Worm (Caenorhabditis elegans) whole organism, L4 larva: ENCODE results near the gene Y53G8AM.7.
A peak's percentile ranks its signal among the peaks of the same experiment; 100 is the strongest.

ENCODE experiments used
- D1046.2 ChIP-seq: fragments of 200-800 bp; sonication (Bioruptor generic); IDR thresholded peaks from 2 replicates; pipeline ENCODE4 v1.3.6; 2022; ENCODE audit warnings: missing genetic modification characterization, missing compliant biosample characterization
- F10B5.3 ChIP-seq: sonication (generic microtip); optimal IDR thresholded peaks from 2 replicates; lab custom pipeline; 2016; ENCODE audit warnings: mild to moderate bottlenecking, missing genetic modification characterization, missing compliant biosample characterization
- F26F4.8 ChIP-seq: fragments of 200-800 bp; sonication (Bioruptor generic); conservative IDR thresholded peaks from 2 replicates; pipeline ENCODE4 v1.3.6; 2022; ENCODE audit warnings: missing genetic modification characterization, missing compliant biosample characterization
- F37D6.2 ChIP-seq: sonication (generic microtip); optimal IDR thresholded peaks from 2 replicates; lab custom pipeline; 2016; ENCODE audit warnings: mild to moderate bottlenecking, missing genetic modification characterization, missing compliant biosample characterization
- F44E2.7 ChIP-seq: fragments of 200-800 bp; sonication (Bioruptor generic); IDR thresholded peaks from 2 replicates; pipeline ENCODE4 v2.1.2; 2022; ENCODE audit warnings: missing genetic modification characterization, missing compliant biosample characterization
- R02D3.7 ChIP-seq: fragments of 150-350 bp; sonication (generic microtip); optimal IDR thresholded peaks from 3 replicates; lab custom pipeline; 2014; ENCODE audit warnings: missing biosample characterization, missing genetic modification characterization
- T20F7.1 ChIP-seq: fragments of 200-800 bp; sonication (Bioruptor generic); optimal IDR thresholded peaks from 2 replicates; lab custom pipeline; 2018; ENCODE audit warnings: mild to moderate bottlenecking, missing genetic modification characterization, missing compliant biosample characterization
- T26A8.4 ChIP-seq: fragments of 200-800 bp; sonication (Bioruptor generic); IDR thresholded peaks from 2 replicates; pipeline ENCODE4 v1.3.6; 2022; ENCODE audit warnings: missing genetic modification characterization, missing compliant biosample characterization
- Y5F2A.4 ChIP-seq: fragments of 200-800 bp; sonication (Bioruptor generic); optimal IDR thresholded peaks from 2 replicates; lab custom pipeline; 2018; ENCODE audit warnings: mild to moderate bottlenecking, missing genetic modification characterization, missing compliant biosample characterization
- ama-1 ChIP-seq: fragments of 150-350 bp; optimal IDR thresholded peaks from 2 replicates; lab custom pipeline; 2014; ENCODE audit warnings: inconsistent platforms, mixed read lengths
- attf-4 ChIP-seq: sonication (generic microtip); optimal IDR thresholded peaks from 3 replicates; lab custom pipeline; 2017; ENCODE audit warnings: missing biosample characterization, missing genetic modification characterization
- ceh-20 ChIP-seq: fragments of 200-800 bp; sonication (Bioruptor generic); IDR thresholded peaks from 2 replicates; pipeline ENCODE4 v1.3.6; 2022; ENCODE audit warnings: missing genetic modification reagents, missing genetic modification characterization, missing compliant biosample characterization
- daf-16 ChIP-seq, 3 experiments: sonication (generic microtip); optimal IDR thresholded peaks; 2 replicates each; lab custom pipeline; 2016 to 2017; ENCODE audit warnings: missing genetic modification characterization in 3 of 3, missing genetic modification reagents in 3 of 3, mild to moderate bottlenecking in 2 of 3, missing compliant biosample characterization in 2 of 3, missing biosample characterization in 1 of 3, moderate library complexity in 1 of 3
- daf-8 ChIP-seq: fragments of 200-800 bp; sonication (Bioruptor generic); IDR thresholded peaks from 2 replicates; pipeline ENCODE4 v1.3.6; 2022; ENCODE audit warnings: missing genetic modification characterization, missing compliant biosample characterization
- dmd-6 ChIP-seq: fragments of 200-800 bp; sonication (Bioruptor generic); IDR thresholded peaks from 2 replicates; pipeline ENCODE4 v1.3.6; 2022; ENCODE audit warnings: missing genetic modification reagents, missing genetic modification characterization, missing compliant biosample characterization
- dmd-8 ChIP-seq: fragments of 200-800 bp; sonication (Bioruptor generic); IDR thresholded peaks from 2 replicates; pipeline ENCODE4 v1.3.6; 2022; ENCODE audit warnings: missing genetic modification characterization, missing compliant biosample characterization
- dmd-9 ChIP-seq: fragments of 200-800 bp; sonication (Bioruptor generic); IDR thresholded peaks from 2 replicates; pipeline ENCODE4 v1.3.6; 2022; ENCODE audit warnings: missing genetic modification reagents, missing genetic modification characterization, missing compliant biosample characterization
- dpl-1 ChIP-seq: fragments of 150-350 bp; optimal IDR thresholded peaks from 2 replicates; lab custom pipeline; 2014; ENCODE audit warnings: missing biosample characterization, missing genetic modification reagents, missing genetic modification characterization
- fkh-10 ChIP-seq: fragments of 150-350 bp; optimal IDR thresholded peaks from 2 replicates; lab custom pipeline; 2014; ENCODE audit warnings: missing biosample characterization, missing genetic modification reagents, missing genetic modification characterization
- fos-1 ChIP-seq: fragments of 150-350 bp; optimal IDR thresholded peaks from 2 replicates; lab custom pipeline; 2014; ENCODE audit warnings: missing biosample characterization, missing genetic modification characterization
- hlh-11 ChIP-seq: fragments of 200-800 bp; sonication (Bioruptor generic); optimal IDR thresholded peaks from 2 replicates; lab custom pipeline; 2018; ENCODE audit warnings: mild to moderate bottlenecking, missing genetic modification characterization, missing compliant biosample characterization
- hlh-30 ChIP-seq: sonication (generic microtip); optimal IDR thresholded peaks from 2 replicates; lab custom pipeline; 2017; ENCODE audit warnings: antibody characterized with exemption, mild to moderate bottlenecking, missing genetic modification characterization, missing compliant biosample characterization; ENCODE audit not compliant: insufficient read depth
- hmg-1.1 ChIP-seq: fragments of 200-800 bp; sonication (Bioruptor generic); IDR thresholded peaks from 2 replicates; pipeline ENCODE4 v1.3.6; 2022; ENCODE audit warnings: missing genetic modification reagents, missing genetic modification characterization, missing compliant biosample characterization
- jun-1 ChIP-seq: fragments of 150-350 bp; optimal IDR thresholded peaks from 2 replicates; lab custom pipeline; 2014; ENCODE audit warnings: missing biosample characterization, missing genetic modification reagents, missing genetic modification characterization
- lim-7 ChIP-seq: fragments of 200-800 bp; sonication (Bioruptor generic); IDR thresholded peaks from 2 replicates; pipeline ENCODE4 v1.3.6; 2022; ENCODE audit warnings: missing genetic modification characterization, missing compliant biosample characterization
- lin-1 ChIP-seq: fragments of 200-800 bp; sonication (Bioruptor generic); IDR thresholded peaks from 2 replicates; pipeline ENCODE4 v1.3.6; 2022; ENCODE audit warnings: missing genetic modification reagents, missing genetic modification characterization, missing compliant biosample characterization
- lin-13 ChIP-seq: fragments of 150-350 bp; optimal IDR thresholded peaks from 2 replicates; lab custom pipeline; 2014; ENCODE audit warnings: missing biosample characterization, missing genetic modification reagents, missing genetic modification characterization
- lin-29 ChIP-seq: fragments of 200-800 bp; sonication (Bioruptor generic); IDR thresholded peaks from 2 replicates; pipeline ENCODE4 v1.3.6; 2022; ENCODE audit warnings: missing genetic modification reagents, missing genetic modification characterization, missing compliant biosample characterization
- madf-5 ChIP-seq, 2 experiments: fragments of 200-800 bp; sonication (Bioruptor generic); IDR thresholded peaks; 2 replicates each; pipeline ENCODE4 v1.3.6; 2022; ENCODE audit warnings: missing compliant biosample characterization in 2 of 2, missing genetic modification characterization in 2 of 2
- madf-9 ChIP-seq: fragments of 200-800 bp; sonication (Bioruptor generic); conservative IDR thresholded peaks from 2 replicates; pipeline ENCODE4 v1.3.6; 2022; ENCODE audit warnings: missing genetic modification reagents, missing genetic modification characterization, missing compliant biosample characterization
- mdl-1 ChIP-seq, 2 experiments: fragments of 150-350 bp in 1 of 2; sonication (generic microtip) in 1 of 2; optimal IDR thresholded peaks; 2 replicates each; lab custom pipeline; 2014 to 2017; ENCODE audit warnings: missing biosample characterization in 2 of 2, missing genetic modification characterization in 2 of 2
- mes-2 ChIP-seq: sonication (generic microtip); optimal IDR thresholded peaks from 2 replicates; lab custom pipeline; 2016; ENCODE audit warnings: missing genotype, mild to moderate bottlenecking, missing genetic modification characterization, missing compliant biosample characterization; ENCODE audit not compliant: poor library complexity, severe bottlenecking
- mxl-3 ChIP-seq: fragments of 200-800 bp; sonication (Bioruptor generic); optimal IDR thresholded peaks from 2 replicates; lab custom pipeline; 2018; ENCODE audit warnings: mild to moderate bottlenecking, missing genetic modification characterization, missing compliant biosample characterization
- nhr-10 ChIP-seq: fragments of 150-350 bp; optimal IDR thresholded peaks from 2 replicates; lab custom pipeline; 2014; ENCODE audit warnings: missing biosample characterization, missing genetic modification characterization
- nhr-111 ChIP-seq: fragments of 200-800 bp; sonication (Bioruptor generic); optimal IDR thresholded peaks from 2 replicates; lab custom pipeline; 2018; ENCODE audit warnings: mild to moderate bottlenecking, missing genetic modification characterization, missing compliant biosample characterization
- nhr-48 ChIP-seq: sonication (generic microtip); optimal IDR thresholded peaks from 2 replicates; lab custom pipeline; 2016; ENCODE audit warnings: mild to moderate bottlenecking, missing genetic modification characterization, missing compliant biosample characterization
- nhr-76 ChIP-seq: fragments of 150-350 bp; optimal IDR thresholded peaks from 2 replicates; lab custom pipeline; 2014; ENCODE audit warnings: missing biosample characterization, missing genetic modification characterization
- nhr-77 ChIP-seq: fragments of 150-350 bp; optimal IDR thresholded peaks from 2 replicates; lab custom pipeline; 2014; ENCODE audit warnings: missing biosample characterization, missing genetic modification characterization
- pqm-1 ChIP-seq: sonication (generic microtip); optimal IDR thresholded peaks from 2 replicates; lab custom pipeline; 2017; ENCODE audit warnings: missing biosample characterization, missing genetic modification characterization
- sdz-12 ChIP-seq: fragments of 200-800 bp; sonication (Bioruptor generic); optimal IDR thresholded peaks from 2 replicates; lab custom pipeline; 2018; ENCODE audit warnings: mild to moderate bottlenecking, missing genetic modification characterization, missing compliant biosample characterization
- skn-1 ChIP-seq: fragments of 150-350 bp; optimal IDR thresholded peaks from 2 replicates; lab custom pipeline; 2014; ENCODE audit warnings: missing biosample characterization, missing genetic modification characterization
- snpc-1.2 ChIP-seq: fragments of 200-800 bp; sonication (Bioruptor generic); IDR thresholded peaks from 2 replicates; pipeline ENCODE4 v1.3.6; 2022; ENCODE audit warnings: missing genetic modification reagents, missing genetic modification characterization, missing compliant biosample characterization
- snpc-4 ChIP-seq: fragments of 150-350 bp; optimal IDR thresholded peaks from 2 replicates; lab custom pipeline; 2014; ENCODE audit warnings: missing biosample characterization, missing genetic modification characterization
- tag-97 ChIP-seq: fragments of 200-800 bp; sonication (Bioruptor generic); IDR thresholded peaks from 2 replicates; pipeline ENCODE4 v1.3.6; 2022; ENCODE audit warnings: missing genetic modification characterization, missing compliant biosample characterization
- tra-1 ChIP-seq: fragments of 200-800 bp; sonication (Bioruptor generic); IDR thresholded peaks from 2 replicates; pipeline ENCODE4 v1.3.6; 2022; ENCODE audit warnings: missing genetic modification reagents, missing genetic modification characterization, missing compliant biosample characterization
- unc-130 ChIP-seq: sonication (generic microtip); optimal IDR thresholded peaks from 2 replicates; lab custom pipeline; 2016; ENCODE audit warnings: missing genetic modification reagents, missing genetic modification characterization, missing compliant biosample characterization
- unc-39 ChIP-seq: sonication (generic microtip); optimal IDR thresholded peaks from 2 replicates; lab custom pipeline; 2017; ENCODE audit warnings: missing biosample characterization, missing genetic modification characterization
- zfp-2 ChIP-seq: sonication (generic microtip); optimal IDR thresholded peaks from 2 replicates; lab custom pipeline; 2016; ENCODE audit warnings: mild to moderate bottlenecking, missing genetic modification characterization, missing compliant biosample characterization
- zfp-3 ChIP-seq: fragments of 200-800 bp; sonication (Bioruptor generic); conservative IDR thresholded peaks from 2 replicates; pipeline ENCODE4 v1.3.6; 2022; ENCODE audit warnings: missing genetic modification reagents, missing genetic modification characterization, missing compliant biosample characterization
- zip-11 ChIP-seq: fragments of 200-800 bp; sonication (Bioruptor generic); IDR thresholded peaks from 2 replicates; pipeline ENCODE4 v1.3.6; 2022; ENCODE audit warnings: missing genetic modification characterization, missing compliant biosample characterization
- zip-2 ChIP-seq: fragments of 150-350 bp; optimal IDR thresholded peaks from 2 replicates; lab custom pipeline; 2014; ENCODE audit warnings: missing biosample characterization, missing genetic modification characterization
- ztf-7 ChIP-seq: fragments of 150-350 bp; optimal IDR thresholded peaks from 2 replicates; lab custom pipeline; 2014; ENCODE audit warnings: missing biosample characterization, missing genetic modification characterization

The Y53G8AM.7 gene

DNA sequence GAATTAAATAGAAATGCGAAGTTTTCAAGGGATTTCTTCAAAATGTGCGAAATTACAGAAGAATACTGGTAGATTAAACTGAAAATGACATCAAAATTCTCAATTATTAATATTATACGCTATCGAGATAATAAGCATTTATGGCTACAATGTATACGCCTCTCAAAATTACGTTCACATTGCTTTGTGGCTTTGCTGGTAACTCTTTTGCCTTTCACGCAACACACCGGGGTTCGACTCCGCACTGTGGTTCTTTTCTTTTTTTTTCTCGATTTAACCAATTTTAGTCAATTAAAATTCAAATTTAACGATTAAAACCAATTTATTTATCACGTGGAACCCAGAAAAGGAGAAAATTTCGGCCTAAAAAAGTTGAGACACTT, 17.5 kb downstream of the Y53G8AM.7 start (continued):
- TF ChIP-seq snpc-4 (tag; lab: Kevin White, UChicago) (no peak), hlh-11 (tag; lab: Kevin White, UChicago) (no peak), dmd-8 (peak; percentile 85), sdz-12 (GFP tag; lab: Kevin White, UChicago) (peak; percentile 16), F10B5.3 (peak; percentile 59), nhr-111 (GFP tag; lab: Kevin White, UChicago) (no peak), ceh-20 (GFP tag; lab: Robert Waterston, UW) (no peak; the same call in 1 of the 2 replicates), madf-5 (GFP tag; IDR thresholded peaks at IDR 0.05; lab: Robert Waterston, UW) (peak; percentile 71 to 90; a peak in 3 of 4 replicates), mes-2 (peak; percentile 66), daf-8 (GFP tag; lab: Robert Waterston, UW) (no peak), tag-97 (GFP tag; lab: Robert Waterston, UW) (no peak), D1046.2 (peak; percentile 84), fkh-10 (GFP tag; lab: Kevin White, UChicago) (no peak), Y5F2A.4 (GFP tag; lab: Kevin White, UChicago) (no peak), T26A8.4 (peak; percentile 74), zip-2 (no peak), F37D6.2 (tag; lab: Kevin White, UChicago) (no peak), hlh-30 (no peak), daf-16 (GFP tag; optimal IDR thresholded peaks at IDR 0.05; lab: Kevin White, UChicago) (peak; percentile 25 to 74), daf-16 (tag; optimal IDR thresholded peaks at IDR 0.05; lab: Kevin White, UChicago) (peak; percentile 46), lim-7 (GFP tag; lab: Robert Waterston, UW) (peak; percentile 93), jun-1 (tag; lab: Kevin White, UChicago) (no peak), zfp-2 (peak; percentile 3), unc-39 (tag; lab: Kevin White, UChicago) (no peak), nhr-76 (tag; lab: Kevin White, UChicago) (no peak), F44E2.7 (GFP tag; lab: Robert Waterston, UW) (peak; percentile 89), snpc-1.2 (GFP tag; lab: Robert Waterston, UW) (peak; percentile 60; the same call in 1 of the 2 replicates), zip-11 (GFP tag; lab: Robert Waterston, UW) (no peak), fos-1 (tag; lab: Kevin White, UChicago) (no peak), dpl-1 (GFP tag; lab: Kevin White, UChicago) (no peak), dmd-9 (GFP tag; lab: Robert Waterston, UW) (0 out of 2 replicates have a peak, but pooled peaks have one; percentile 19), attf-4 (tag; lab: Kevin White, UChicago) (no peak), pqm-1 (tag; lab: Kevin White, UChicago) (no peak), lin-13 (GFP tag; lab: Kevin White, UChicago) (no peak), R02D3.7 (tag; lab: Kevin White, UChicago) (no peak), unc-130 (GFP tag; lab: Kevin White, UChicago) (no peak), F26F4.8 (peak; percentile 80), dmd-6 (GFP tag; lab: Robert Waterston, UW) (peak; percentile 53), mdl-1 (tag; optimal IDR thresholded peaks at IDR 0.05; lab: Kevin White, UChicago) (no peak), lin-29 (GFP tag; lab: Robert Waterston, UW) (0 out of 2 replicates have a peak, but pooled peaks have one; percentile 33), madf-9 (peak; percentile 83), zfp-3 (GFP tag; lab: Robert Waterston, UW) (0 out of 2 replicates have a peak, but pooled peaks have one; percentile 7), ama-1 (no peak), tra-1 (peak; percentile 83), nhr-10 (no peak), lin-1 (GFP tag; lab: Robert Waterston, UW) (peak; percentile 14; the same call in 1 of the 2 replicates), skn-1 (tag; lab: Kevin White, UChicago) (no peak), T20F7.1 (GFP tag; lab: Kevin White, UChicago) (no peak), hmg-1.1 (GFP tag; lab: Robert Waterston, UW) (peak; percentile 37), nhr-48 (tag; lab: Kevin White, UChicago) (peak; percentile 6), ztf-7 (tag; lab: Kevin White, UChicago) (peak; percentile 11), mxl-3 (GFP tag; lab: Kevin White, UChicago) (no peak), nhr-77 (no peak)
